Fruit fly (Drosophila melanogaster): Measurements from ENCODE around the gene Asator.
A peak's percentile ranks its signal among the peaks of the same experiment; 100 is the strongest.

Gene Asator

dm6 chr4:507252-508202, 18.7 kb upstream of the Asator start:
- TF ChIP-seq CG6808 (GFP tag; optimal IDR thresholded peaks at IDR 0.05) (peak; percentile 6), CG4318 (GFP tag; optimal IDR thresholded peaks at IDR 0.05) (no peak), OdsH (GFP tag; optimal IDR thresholded peaks at IDR 0.05) (no peak), Eip78C (GFP tag) (peak; percentile 77), dsx (GFP tag; optimal IDR thresholded peaks at IDR 0.05; ENCODE audit: poor library complexity, severe bottlenecking) (peak; percentile 30), Met (GFP tag; optimal IDR thresholded peaks at IDR 0.05) (no peak), fkh (GFP tag; optimal IDR thresholded peaks at IDR 0.05) (peak; percentile 44), topi (GFP tag; optimal IDR thresholded peaks at IDR 0.05) (no peak), CG6854 (GFP tag; optimal IDR thresholded peaks at IDR 0.05) (peak; percentile 16), ss (GFP tag; optimal IDR thresholded peaks at IDR 0.05) (peak in 1 of 2 experiments; percentile 13), CG8119 (GFP tag; IDR thresholded peaks at IDR 0.05) (no peak), CG6792 (GFP tag; optimal IDR thresholded peaks at IDR 0.05) (no peak)

DNA sequence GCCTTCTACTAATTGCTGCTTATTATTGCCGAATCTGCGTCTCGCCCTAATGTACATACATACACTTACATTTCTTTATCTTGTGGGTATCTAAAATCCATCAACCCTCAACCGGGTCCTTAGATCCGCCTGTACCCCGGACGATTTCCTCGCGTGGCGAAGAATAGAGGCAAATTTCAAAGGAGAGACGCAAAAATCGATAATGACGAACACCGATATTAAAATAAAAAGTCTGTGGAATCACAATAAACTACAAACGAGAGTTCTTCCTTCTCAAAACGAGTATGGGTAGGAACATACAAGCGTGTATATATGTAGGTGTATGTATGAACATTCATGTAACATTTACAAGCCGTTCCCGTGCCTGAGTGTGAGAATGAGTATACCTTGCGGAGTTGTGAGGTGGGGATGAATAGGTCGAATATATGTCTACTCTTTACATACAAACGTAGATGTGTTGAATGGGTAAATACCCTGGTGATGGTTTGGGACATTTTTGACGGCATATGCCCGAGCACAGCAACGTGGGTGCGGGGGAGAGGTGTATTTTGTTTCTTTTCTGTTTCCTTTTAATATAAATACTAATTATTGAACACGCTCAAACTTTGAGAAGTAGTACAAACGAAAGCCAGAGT, 17.3 kb upstream of the Asator start:
- TF ChIP-seq fkh (GFP tag; optimal IDR thresholded peaks at IDR 0.05) (peak; percentile 13), Eip78C (GFP tag) (peak; percentile 60), CG10631 (GFP tag; optimal IDR thresholded peaks at IDR 0.05) (no peak)

- TF ChIP-seq CG6808 (GFP tag; optimal IDR thresholded peaks at IDR 0.05) (peak; percentile 31), CG6854 (GFP tag; optimal IDR thresholded peaks at IDR 0.05) (no peak), CG3032 (tag; optimal IDR thresholded peaks at IDR 0.05) (no peak), vri (GFP tag; optimal IDR thresholded peaks at IDR 0.05) (no peak), lz (GFP tag; optimal IDR thresholded peaks at IDR 0.05) (no peak), CG3919 (GFP tag; optimal IDR thresholded peaks at IDR 0.05) (peak; percentile 73), fkh (GFP tag; optimal IDR thresholded peaks at IDR 0.05) (peak; percentile 49), achi (GFP tag; optimal IDR thresholded peaks at IDR 0.05) (no peak), net (GFP tag; optimal IDR thresholded peaks at IDR 0.05) (no peak), CG6163 (GFP tag; IDR thresholded peaks at IDR 0.05) (peak; percentile 46; the same call in 2 of the 3 replicates), Smox (GFP tag; optimal IDR thresholded peaks at IDR 0.05) (no peak), CG8119 (GFP tag; IDR thresholded peaks at IDR 0.05) (no peak), Eip78C (GFP tag) (peak; percentile 5), esn (GFP tag; optimal IDR thresholded peaks at IDR 0.05) (no peak), Met (GFP tag; optimal IDR thresholded peaks at IDR 0.05) (no peak), CG16779 (tag; optimal IDR thresholded peaks at IDR 0.05) (no peak), CG7368 (GFP tag; optimal IDR thresholded peaks at IDR 0.05) (peak; percentile 47), CG9139 (GFP tag; optimal IDR thresholded peaks at IDR 0.05) (no peak), fd85E (GFP tag; optimal IDR thresholded peaks at IDR 0.05) (no peak), pdm3 (GFP tag; optimal IDR thresholded peaks at IDR 0.05) (no peak)
These were observed 16.4 kb upstream of the Asator start for dm6 chr4:505112-505619.

DNA sequence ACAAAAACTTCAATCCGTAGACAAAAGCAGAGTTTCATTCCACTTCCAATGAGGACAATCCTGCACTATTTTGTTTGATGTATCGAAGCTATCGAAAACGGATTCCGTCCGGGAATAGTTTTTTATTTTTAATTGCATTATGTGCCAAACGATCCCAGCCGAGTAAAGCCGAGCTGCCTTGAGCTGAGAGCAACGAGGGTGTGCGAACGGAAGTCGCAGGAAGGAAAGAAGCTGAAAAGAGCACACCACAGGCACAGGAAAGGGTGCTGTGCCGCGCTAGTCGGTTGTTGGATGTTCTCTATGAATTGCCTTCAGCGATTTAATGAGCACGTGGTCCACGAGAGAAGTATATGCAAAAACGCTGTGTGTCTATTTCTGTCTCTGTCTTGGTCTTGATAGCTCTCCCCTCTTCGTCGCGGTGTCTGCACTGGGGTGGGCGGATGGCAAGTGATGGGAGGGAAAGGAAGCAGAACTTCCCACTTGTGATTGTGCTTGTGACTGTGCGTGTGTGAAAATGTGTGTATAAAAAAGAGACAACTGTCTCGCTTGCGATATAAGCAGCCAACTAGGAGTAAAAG, 13.8 kb upstream of the Asator start:
- TF ChIP-seq CG6276 (GFP tag; optimal IDR thresholded peaks at IDR 0.05) (no peak), Hr38 (GFP tag; optimal IDR thresholded peaks at IDR 0.05) (no peak), CG10631 (GFP tag; optimal IDR thresholded peaks at IDR 0.05) (no peak), Sox15 (GFP tag; optimal IDR thresholded peaks at IDR 0.05) (no peak), fd59A (GFP tag; optimal IDR thresholded peaks at IDR 0.05) (no peak), salr (GFP tag; optimal IDR thresholded peaks at IDR 0.05) (no peak), CG8632 (GFP tag; optimal IDR thresholded peaks at IDR 0.05) (no peak), CG16779 (tag; optimal IDR thresholded peaks at IDR 0.05) (no peak), Hr39 (GFP tag; optimal IDR thresholded peaks at IDR 0.05) (no peak), CG10669 (GFP tag; optimal IDR thresholded peaks at IDR 0.05) (no peak), CG8119 (GFP tag; IDR thresholded peaks at IDR 0.05) (no peak), CG4318 (GFP tag; optimal IDR thresholded peaks at IDR 0.05) (no peak), ss (GFP tag; optimal IDR thresholded peaks at IDR 0.05) (peak; percentile 41 to 42), CG6808 (GFP tag; optimal IDR thresholded peaks at IDR 0.05) (peak; percentile 26), Lpt (GFP tag; optimal IDR thresholded peaks at IDR 0.05) (no peak), CG9139 (GFP tag; optimal IDR thresholded peaks at IDR 0.05) (no peak), cyc (GFP tag; optimal IDR thresholded peaks at IDR 0.05) (no peak), pdm3 (GFP tag; optimal IDR thresholded peaks at IDR 0.05) (no peak), Gug (GFP tag; IDR thresholded peaks at IDR 0.05) (no peak), dac (GFP tag; optimal IDR thresholded peaks at IDR 0.05) (no peak), fd85E (GFP tag; optimal IDR thresholded peaks at IDR 0.05) (no peak), CG1621 (tag; optimal IDR thresholded peaks at IDR 0.05) (peak; percentile 29), svp (GFP tag) (no peak)
